Worm (Caenorhabditis elegans): ENCODE results near the gene nhr-192.

DNA sequence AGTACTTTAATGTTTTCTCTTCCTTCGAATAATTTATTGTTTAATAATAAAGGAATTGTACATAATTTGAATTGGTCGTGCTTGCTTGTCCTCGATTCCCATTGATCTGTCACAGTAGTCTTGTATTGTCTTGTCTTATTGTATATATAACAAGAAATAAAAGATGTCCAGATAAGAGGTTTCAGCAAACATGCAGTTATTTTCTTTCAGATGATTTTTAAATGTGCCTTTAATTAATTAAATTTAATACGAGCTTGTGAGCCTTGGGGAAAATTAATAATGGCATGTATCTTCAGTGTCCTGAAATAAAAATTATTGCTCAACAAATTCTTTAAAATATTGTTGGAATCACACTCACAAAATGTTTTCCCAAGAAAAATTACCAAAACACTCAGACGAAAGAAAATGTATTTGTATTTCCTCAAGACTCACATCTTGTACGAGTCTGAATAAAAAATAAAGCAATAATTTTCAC lies 47.3 kb downstream of the nhr-192 start:
- TF ChIP-seq T22C8.4 (GFP tag; IDR thresholded peaks at IDR 0.05) (no peak), tab-1 (GFP tag; IDR thresholded peaks at IDR 0.05) (no peak), flt-1 (GFP tag; IDR thresholded peaks at IDR 0.05) (no peak), cog-1 (tag; optimal IDR thresholded peaks at IDR 0.05) (no peak), ref-1 (GFP tag; conservative IDR thresholded peaks at IDR 0.05) (no peak), ztf-23 (GFP tag; IDR thresholded peaks at IDR 0.05) (no peak), med-1 (GFP tag; optimal IDR thresholded peaks at IDR 0.05; ENCODE audit: insufficient read depth) (no peak)

Measured in whole organism, midembryonic.